Worm (Caenorhabditis elegans): ENCODE results near the gene tdo-2.

DNA sequence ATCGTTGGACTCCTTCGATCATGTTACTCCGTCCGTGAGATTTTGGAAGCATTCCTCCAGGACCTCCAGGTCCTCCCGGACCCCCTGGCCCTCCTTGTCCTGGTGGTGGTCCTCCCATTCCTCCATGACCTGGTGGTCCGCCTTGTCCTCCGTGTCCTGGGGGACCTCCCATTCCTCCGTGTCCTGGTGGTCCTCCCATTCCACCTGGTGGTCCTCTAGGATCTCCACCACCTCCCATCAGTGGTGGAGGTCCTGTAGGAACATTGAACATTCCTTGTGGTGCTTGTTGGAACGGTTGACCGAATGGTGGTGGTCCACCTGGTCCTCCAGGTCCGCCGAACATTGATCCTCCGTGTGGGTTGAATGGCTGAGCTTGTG is 34.1 kb upstream of the tdo-2 start:
- TF ChIP-seq dao-5 (tag; optimal IDR thresholded peaks at IDR 0.05), result no peak
- no peak for TF ChIP-seq him-1 (tag; optimal IDR thresholded peaks at IDR 0.05)

Data from whole organism, L4/young adult.